Worm (Caenorhabditis elegans) whole organism, L4 larva: Measurements from ENCODE around the gene taf-11.3.

Experiments used
- F37D6.2 ChIP-seq: sonication (generic microtip); optimal IDR thresholded peaks from 2 replicates; lab custom pipeline; 2016; ENCODE audit warnings: mild to moderate bottlenecking, missing genetic modification characterization, missing compliant biosample characterization
- T20F7.1 ChIP-seq: fragments of 200-800 bp; sonication (Bioruptor generic); optimal IDR thresholded peaks from 2 replicates; lab custom pipeline; 2018; ENCODE audit warnings: mild to moderate bottlenecking, missing genetic modification characterization, missing compliant biosample characterization
- ama-1 ChIP-seq: fragments of 150-350 bp; optimal IDR thresholded peaks from 2 replicates; lab custom pipeline; 2014; ENCODE audit warnings: inconsistent platforms, mixed read lengths
- ceh-82 ChIP-seq: sonication (generic microtip); optimal IDR thresholded peaks from 2 replicates; lab custom pipeline; 2017; ENCODE audit warnings: missing biosample characterization, missing genetic modification characterization
- daf-19 ChIP-seq: fragments of 200-800 bp; sonication (Bioruptor generic); conservative IDR thresholded peaks from 2 replicates; pipeline ENCODE4 v1.3.6; 2022; ENCODE audit warnings: missing genetic modification characterization, missing compliant biosample characterization
- mxl-2 ChIP-seq: fragments of 200-800 bp; sonication (Bioruptor generic); conservative IDR thresholded peaks from 2 replicates; pipeline ENCODE4 v1.3.6; 2022; ENCODE audit warnings: missing genetic modification reagents, missing genetic modification characterization, missing compliant biosample characterization
- nhr-25 ChIP-seq: sonication (generic microtip); optimal IDR thresholded peaks from 2 replicates; lab custom pipeline; 2017; ENCODE audit warnings: missing genetic modification characterization, mild to moderate bottlenecking, missing compliant biosample characterization, antibody characterized with exemption, moderate library complexity, borderline replicate concordance; ENCODE audit not compliant: insufficient read depth
- pqm-1 ChIP-seq: sonication (generic microtip); optimal IDR thresholded peaks from 2 replicates; lab custom pipeline; 2017; ENCODE audit warnings: missing biosample characterization, missing genetic modification characterization
- set-16 ChIP-seq: fragments of 200-800 bp; sonication (Bioruptor generic); IDR thresholded peaks from 2 replicates; pipeline ENCODE4 v1.3.6; 2022; ENCODE audit warnings: missing genetic modification reagents, missing genetic modification characterization, missing compliant biosample characterization
- unc-130 ChIP-seq: sonication (generic microtip); optimal IDR thresholded peaks from 2 replicates; lab custom pipeline; 2016; ENCODE audit warnings: missing genetic modification reagents, missing genetic modification characterization, missing compliant biosample characterization
- unc-39 ChIP-seq: sonication (generic microtip); optimal IDR thresholded peaks from 2 replicates; lab custom pipeline; 2017; ENCODE audit warnings: missing biosample characterization, missing genetic modification characterization
- unc-62 ChIP-seq, 3 experiments: fragments of 150-350 bp in 1 of 3; sonication (generic microtip); optimal IDR thresholded peaks in 2 of 3; peaks in 1 of 3; 1 replicate in 1 of 3; 2 replicates in 2 of 3; lab custom pipeline; 2014 to 2017; ENCODE audit warnings: missing biosample characterization in 3 of 3, missing genetic modification characterization in 3 of 3, missing genetic modification reagents in 3 of 3, missing genotype in 1 of 3
- zag-1 ChIP-seq: fragments of 150-350 bp; optimal IDR thresholded peaks from 2 replicates; lab custom pipeline; 2014; ENCODE audit warnings: missing biosample characterization, missing genetic modification characterization

DNA sequence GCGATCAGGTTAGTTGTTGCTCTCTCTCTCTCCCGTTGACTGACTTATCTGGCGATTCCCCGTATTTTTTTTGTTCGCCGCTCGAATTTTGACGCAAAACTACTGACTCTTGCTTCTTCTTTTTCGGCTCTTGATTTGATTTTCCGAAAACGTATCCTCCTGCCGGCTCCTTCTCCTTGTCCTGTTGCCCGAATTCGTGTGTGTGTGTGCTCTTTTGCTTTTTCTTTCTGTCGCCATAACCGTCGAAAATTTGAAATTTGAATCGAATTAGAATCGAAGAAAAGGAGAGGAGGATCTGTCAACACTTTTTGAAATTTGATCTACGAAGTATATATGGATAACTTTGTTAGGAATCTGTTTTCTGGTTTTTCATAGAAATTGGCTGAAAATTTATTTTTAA lies 7.5 kb upstream of the taf-11.3 start:
- no peak for TF ChIP-seq unc-130
- TF ChIP-seq mxl-2 (GFP tag; lab: Robert Waterston, UW): no peak
- TF ChIP-seq ama-1 (lab: Kevin White, UChicago): no peak
- no peak for TF ChIP-seq nhr-25 (tag; lab: Kevin White, UChicago)
- TF ChIP-seq daf-19 (GFP tag; lab: Robert Waterston, UW): no peak
- TF ChIP-seq pqm-1 (tag; lab: Kevin White, UChicago): no peak
- TF ChIP-seq set-16: no peak
- TF ChIP-seq zag-1: no peak
- TF ChIP-seq unc-39: no peak
- TF ChIP-seq T20F7.1 (GFP tag; lab: Kevin White, UChicago): no peak
- TF ChIP-seq F37D6.2 (tag; lab: Kevin White, UChicago): no peak
- no peak for TF ChIP-seq ceh-82 (tag; lab: Kevin White, UChicago)
- no peak for TF ChIP-seq unc-62 (GFP tag; optimal IDR thresholded peaks at IDR 0.05 in 1 of 2; lab: Kevin White, UChicago)
- no peak for TF ChIP-seq unc-62 (tag; optimal IDR thresholded peaks at IDR 0.05; lab: Kevin White, UChicago)
